Worm (Caenorhabditis elegans) whole organism, L1 larva: Measurements from ENCODE around the gene F17A2.13.
A peak's percentile ranks its signal among the peaks of the same experiment; 100 is the strongest.
"Not testable (repeated sequence)": the region's sequence is repeated elsewhere in the genome, so short reads cannot be mapped to it uniquely, and the experiment has no call there.

Source experiments
- C04F5.9 ChIP-seq: sonication (generic microtip); optimal IDR thresholded peaks from 2 replicates; lab custom pipeline; 2016; ENCODE audit warnings: missing genetic modification characterization, missing compliant biosample characterization
- C16A3.4 ChIP-seq: fragments of 150-350 bp; optimal IDR thresholded peaks from 2 replicates; lab custom pipeline; 2014; ENCODE audit warnings: missing biosample characterization, missing genetic modification characterization
- C34B4.2 ChIP-seq: sonication (generic microtip); optimal IDR thresholded peaks from 2 replicates; lab custom pipeline; 2017; ENCODE audit warnings: mild to moderate bottlenecking, missing genetic modification characterization, missing compliant biosample characterization
- alr-1 ChIP-seq: fragments of 200-800 bp; sonication (Bioruptor generic); optimal IDR thresholded peaks from 2 replicates; lab custom pipeline; 2018; ENCODE audit warnings: borderline replicate concordance, mild to moderate bottlenecking, missing genetic modification characterization, missing compliant biosample characterization
- aly-2 ChIP-seq: fragments of 150-350 bp; optimal IDR thresholded peaks from 2 replicates; lab custom pipeline; 2014; ENCODE audit warnings: missing biosample characterization, missing genetic modification characterization
- ama-1 ChIP-seq: fragments of 150-350 bp; optimal IDR thresholded peaks from 2 replicates; lab custom pipeline; 2014
- ceh-82 ChIP-seq, 3 experiments: fragments of 150-350 bp in 1 of 3; sonication (generic microtip) in 2 of 3; optimal IDR thresholded peaks; 2 replicates each; lab custom pipeline; 2014 to 2017; ENCODE audit warnings: missing biosample characterization in 3 of 3, missing genetic modification characterization in 3 of 3
- ceh-90 ChIP-seq: sonication (generic microtip); optimal IDR thresholded peaks from 2 replicates; lab custom pipeline; 2016; ENCODE audit warnings: missing genetic modification characterization, missing compliant biosample characterization
- efl-1 ChIP-seq, 4 experiments: fragments of 150-350 bp; optimal IDR thresholded peaks in 3 of 4; peaks in 1 of 4; 1 replicate in 1 of 4; 2 replicates in 3 of 4; lab custom pipeline; 2014; ENCODE audit warnings: missing biosample characterization in 2 of 4, missing genetic modification characterization in 2 of 4, missing genetic modification reagents in 2 of 4
- elt-2 ChIP-seq: sonication (generic microtip); optimal IDR thresholded peaks from 2 replicates; lab custom pipeline; 2016; ENCODE audit warnings: missing genetic modification characterization, mild to moderate bottlenecking, inconsistent platforms, missing compliant biosample characterization, missing genetic modification reagents
- fkh-10 ChIP-seq: sonication (generic microtip); optimal IDR thresholded peaks from 2 replicates; lab custom pipeline; 2017; ENCODE audit warnings: missing biosample characterization, missing genetic modification reagents, missing genetic modification characterization
- fkh-4 ChIP-seq: sonication (generic microtip); optimal IDR thresholded peaks from 2 replicates; lab custom pipeline; 2016; ENCODE audit warnings: missing compliant biosample characterization, missing genetic modification characterization, borderline replicate concordance
- fkh-8 ChIP-seq: sonication (generic microtip); optimal IDR thresholded peaks from 2 replicates; lab custom pipeline; 2016; ENCODE audit warnings: mild to moderate bottlenecking, missing genetic modification characterization, missing compliant biosample characterization
- fos-1 ChIP-seq: fragments of 150-350 bp; optimal IDR thresholded peaks from 2 replicates; lab custom pipeline; 2014; ENCODE audit warnings: missing biosample characterization, missing genetic modification characterization
- jun-1 ChIP-seq: fragments of 150-350 bp; optimal IDR thresholded peaks from 2 replicates; lab custom pipeline; 2014; ENCODE audit warnings: missing biosample characterization, missing genetic modification reagents, missing genetic modification characterization
- lir-3 ChIP-seq: sonication (generic microtip); optimal IDR thresholded peaks from 2 replicates; lab custom pipeline; 2016; ENCODE audit warnings: mild to moderate bottlenecking, missing genetic modification characterization, moderate library complexity, missing compliant biosample characterization; ENCODE audit not compliant: poor library complexity
- lsy-2 ChIP-seq, 2 experiments: fragments of 150-350 bp; optimal IDR thresholded peaks; 2 replicates each; lab custom pipeline; 2014; ENCODE audit warnings: missing biosample characterization in 2 of 2, missing genetic modification characterization in 2 of 2
- mab-9 ChIP-seq: fragments of 200-800 bp; sonication (Bioruptor generic); IDR thresholded peaks from 2 replicates; pipeline ENCODE4 v1.3.6; 2022; ENCODE audit warnings: missing genetic modification reagents, missing genetic modification characterization, missing compliant biosample characterization
- mdl-1 ChIP-seq, 2 experiments: fragments of 150-350 bp; optimal IDR thresholded peaks; 2 replicates each; lab custom pipeline; 2014 to 2017; ENCODE audit warnings: missing biosample characterization in 2 of 2, missing genetic modification characterization in 2 of 2, inconsistent platforms in 1 of 2
- mep-1 ChIP-seq: fragments of 150-350 bp; optimal IDR thresholded peaks from 2 replicates; lab custom pipeline; 2014; ENCODE audit warnings: missing biosample characterization, missing genetic modification characterization
- nhr-11 ChIP-seq: fragments of 150-350 bp; optimal IDR thresholded peaks from 2 replicates; lab custom pipeline; 2014; ENCODE audit warnings: missing biosample characterization, missing genetic modification characterization
- nhr-19 ChIP-seq: fragments of 200-800 bp; sonication (Bioruptor generic); conservative IDR thresholded peaks from 2 replicates; pipeline ENCODE4 v1.3.6; 2022; ENCODE audit warnings: missing genetic modification characterization, missing compliant biosample characterization
- nhr-28 ChIP-seq: fragments of 150-350 bp; optimal IDR thresholded peaks from 2 replicates; lab custom pipeline; 2014; ENCODE audit warnings: missing biosample characterization, missing genetic modification characterization
- nhr-71 ChIP-seq: sonication (generic microtip); optimal IDR thresholded peaks from 2 replicates; lab custom pipeline; 2016; ENCODE audit warnings: mild to moderate bottlenecking, missing genetic modification characterization, moderate library complexity, missing compliant biosample characterization
- nhr-84 ChIP-seq: sonication (generic microtip); optimal IDR thresholded peaks from 2 replicates; lab custom pipeline; 2017; ENCODE audit warnings: missing biosample characterization, missing genetic modification characterization
- nhr-85 ChIP-seq: sonication (generic microtip); peaks from one replicate; lab custom pipeline; 2016; ENCODE audit warnings: missing genetic modification characterization, inconsistent platforms, missing compliant biosample characterization
- pag-3 ChIP-seq: sonication (generic microtip); optimal IDR thresholded peaks from 2 replicates; lab custom pipeline; 2017; ENCODE audit warnings: missing genetic modification characterization, mild to moderate bottlenecking, missing compliant biosample characterization, antibody characterized with exemption, borderline replicate concordance; ENCODE audit not compliant: insufficient read depth
- pqm-1 ChIP-seq: sonication (generic microtip); optimal IDR thresholded peaks from 3 replicates; lab custom pipeline; 2017; ENCODE audit warnings: missing biosample characterization, missing genetic modification characterization
- skn-1 ChIP-seq: fragments of 150-350 bp; optimal IDR thresholded peaks from 2 replicates; lab custom pipeline; 2014; ENCODE audit warnings: missing biosample characterization, missing genetic modification characterization
- snpc-4 ChIP-seq: fragments of 150-350 bp; optimal IDR thresholded peaks from 2 replicates; lab custom pipeline; 2014; ENCODE audit warnings: missing biosample characterization, missing genetic modification characterization
- sup-37 ChIP-seq: fragments of 200-800 bp; sonication (Bioruptor generic); optimal IDR thresholded peaks from 2 replicates; lab custom pipeline; 2018; ENCODE audit warnings: mild to moderate bottlenecking, missing genetic modification characterization, missing compliant biosample characterization
- tbx-2 ChIP-seq: sonication (generic microtip); optimal IDR thresholded peaks from 2 replicates; lab custom pipeline; 2016; ENCODE audit warnings: missing genetic modification characterization, missing compliant biosample characterization
- zag-1 ChIP-seq: fragments of 150-350 bp; optimal IDR thresholded peaks from 2 replicates; lab custom pipeline; 2014; ENCODE audit warnings: missing biosample characterization, missing genetic modification characterization
- zip-4 ChIP-seq: fragments of 200-800 bp; sonication (Bioruptor generic); optimal IDR thresholded peaks from 2 replicates; lab custom pipeline; 2018; ENCODE audit warnings: mild to moderate bottlenecking, missing genetic modification characterization, moderate library complexity, missing compliant biosample characterization
- ztf-11 ChIP-seq, 2 experiments: sonication (generic microtip); optimal IDR thresholded peaks; 2 replicates each; lab custom pipeline; 2016 to 2017; ENCODE audit warnings: missing genetic modification characterization in 2 of 2, missing biosample characterization in 1 of 2, missing compliant biosample characterization in 1 of 2
- ztf-4 ChIP-seq: fragments of 150-350 bp; optimal IDR thresholded peaks from 2 replicates; lab custom pipeline; 2014; ENCODE audit warnings: missing biosample characterization, missing genetic modification characterization

F17A2.13 gene

ce11 chrX:12306565-12306964, 14.9 kb upstream of the F17A2.13 start, which contains the start of gene phf-32:
phf-32 (plus strand) TSS chrX:12306865.
- TF ChIP-seq nhr-28 (tag; lab: Kevin White, UChicago): no peak
- no peak for TF ChIP-seq alr-1
- TF ChIP-seq snpc-4 (tag; lab: Kevin White, UChicago): no peak
- no peak for TF ChIP-seq fkh-4 (tag; lab: Kevin White, UChicago)
- no peak for TF ChIP-seq nhr-11 (tag; lab: Kevin White, UChicago)
- TF ChIP-seq nhr-84 (tag; lab: Kevin White, UChicago): no peak
- no peak for TF ChIP-seq lir-3
- TF ChIP-seq fkh-8 (tag; lab: Kevin White, UChicago): no peak
- no peak for TF ChIP-seq zag-1 (tag; lab: Kevin White, UChicago)
- TF ChIP-seq pqm-1 (tag; lab: Kevin White, UChicago): no peak
- TF ChIP-seq ceh-82 (tag; optimal IDR thresholded peaks at IDR 0.05; lab: Kevin White, UChicago): no peak
- no peak for TF ChIP-seq C34B4.2 (tag; lab: Kevin White, UChicago)
- TF ChIP-seq sup-37 (GFP tag; lab: Kevin White, UChicago): no peak
- TF ChIP-seq elt-2 (tag; lab: Kevin White, UChicago): no peak
- TF ChIP-seq C16A3.4: no peak
- no peak for TF ChIP-seq aly-2 (tag; lab: Kevin White, UChicago)
- no peak for TF ChIP-seq mep-1 (tag; lab: Kevin White, UChicago)
- no peak for TF ChIP-seq C04F5.9 (tag; lab: Kevin White, UChicago)

- TF ChIP-seq snpc-4 (tag; lab: Kevin White, UChicago); nhr-84 (tag; lab: Kevin White, UChicago); mdl-1 (tag; optimal IDR thresholded peaks at IDR 0.05; lab: Kevin White, UChicago): not testable (repeated sequence)
- TF ChIP-seq, all 84 proteins: peak for 0; not testable (repeated sequence) for 84
These were observed 13.4 kb upstream of the F17A2.13 start, which contains the start of gene F17A2.16 for ce11 chrX:12308045-12308499. F17A2.16 (plus strand) TSS chrX:12308449.

ce11 chrX:12313779-12314178, 7.7 kb upstream of the F17A2.13 start:
- TF ChIP-seq pag-3 (tag; lab: Kevin White, UChicago) (no peak), nhr-85 (tag; lab: Kevin White, UChicago) (no peak), ceh-90 (no peak), nhr-71 (no peak), ama-1 (lab: Kevin White, UChicago) (no peak), lsy-2 (tag; optimal IDR thresholded peaks at IDR 0.05; lab: Kevin White, UChicago) (no peak), mep-1 (tag; lab: Kevin White, UChicago) (no peak), zip-4 (no peak), efl-1 (optimal IDR thresholded peaks at IDR 0.05; lab: Kevin White, UChicago) (no peak), efl-1 (GFP tag; optimal IDR thresholded peaks at IDR 0.05 in 1 of 2; lab: Kevin White, UChicago) (no peak), lir-3 (no peak), aly-2 (tag; lab: Kevin White, UChicago) (no peak), jun-1 (no peak), tbx-2 (tag; lab: Kevin White, UChicago) (no peak), mab-9 (GFP tag; lab: Robert Waterston, UW) (no peak), ztf-11 (tag; optimal IDR thresholded peaks at IDR 0.05; lab: Kevin White, UChicago) (no peak), fos-1 (no peak), fkh-10 (no peak), nhr-19 (GFP tag; lab: Robert Waterston, UW) (no peak), skn-1 (tag; lab: Kevin White, UChicago) (no peak)

ce11 chrX:12314395-12314794, 7.1 kb upstream of the F17A2.13 start:
- no peak for TF ChIP-seq ztf-4 (tag; lab: Kevin White, UChicago)
- peak; percentile 5 for TF ChIP-seq elt-2 (tag; lab: Kevin White, UChicago)
- TF ChIP-seq, all 84 proteins: peak for 1
